Worm (Caenorhabditis elegans): Measurements from ENCODE around the gene thn-5.

- TF ChIP-seq fos-1 (tag; optimal IDR thresholded peaks at IDR 0.05) = no peak
- TF ChIP-seq ama-1 (optimal IDR thresholded peaks at IDR 0.05) = no peak
- no peak for TF ChIP-seq nhr-237 (tag; optimal IDR thresholded peaks at IDR 0.05)
- no peak for TF ChIP-seq lin-39 (tag; optimal IDR thresholded peaks at IDR 0.05)
- no peak for TF ChIP-seq nhr-77 (tag; optimal IDR thresholded peaks at IDR 0.05)
- no peak for TF ChIP-seq nhr-76 (tag; optimal IDR thresholded peaks at IDR 0.05)
- TF ChIP-seq R02D3.7 (tag; optimal IDR thresholded peaks at IDR 0.05) = no peak
These were observed 20.0 kb upstream of the thn-5 start for ce11 chrIV:5210606-5211005.
